Worm (Caenorhabditis elegans): ENCODE data around the gene F53E2.2.

The F53E2.2 gene

DNA sequence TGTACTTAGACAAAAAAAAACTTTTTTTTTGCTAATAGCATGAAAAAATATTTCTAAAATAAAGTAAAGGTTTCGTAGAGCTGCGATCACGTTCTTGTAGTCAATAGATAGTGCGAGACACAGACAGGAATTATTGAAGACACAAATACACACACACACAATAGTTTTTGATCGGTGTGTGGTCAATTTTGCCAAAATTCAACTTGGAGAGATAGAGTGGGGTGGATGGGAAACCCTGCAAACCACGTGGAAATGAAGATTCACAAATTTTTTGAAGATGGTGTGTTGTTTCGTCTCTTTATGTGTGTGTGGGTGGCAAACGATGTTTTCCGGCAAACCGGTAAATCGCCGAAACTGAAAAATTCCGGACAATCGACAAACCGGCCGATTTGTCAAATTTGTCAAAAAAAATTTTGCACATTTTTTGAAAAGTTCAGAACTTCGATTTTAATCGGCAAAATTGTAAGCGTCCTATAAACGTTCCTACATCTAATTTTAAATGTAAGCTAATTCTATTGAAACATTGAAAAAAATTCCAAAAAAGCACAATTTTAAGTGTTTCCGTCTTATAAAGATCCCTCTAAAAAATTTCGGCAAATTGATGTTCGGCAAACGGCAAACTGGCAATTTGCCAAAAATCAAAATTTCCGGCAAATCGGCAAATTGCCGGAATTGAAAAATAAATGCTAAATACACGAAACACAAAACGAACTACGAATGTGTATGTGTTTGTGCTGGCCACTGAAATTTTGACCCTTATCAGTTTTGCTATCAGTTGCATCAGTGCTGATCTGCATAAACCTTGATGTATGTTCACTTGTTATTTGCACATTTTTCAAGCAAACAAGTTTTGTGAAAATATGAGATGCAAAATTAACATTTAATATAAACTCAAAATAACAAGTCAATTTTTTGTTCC is 42.1 kb upstream of the F53E2.2 start:
- no peak for TF ChIP-seq unc-62 (GFP tag; optimal IDR thresholded peaks at IDR 0.05)
- TF ChIP-seq lin-13 (tag; optimal IDR thresholded peaks at IDR 0.05), result no peak

DNA sequence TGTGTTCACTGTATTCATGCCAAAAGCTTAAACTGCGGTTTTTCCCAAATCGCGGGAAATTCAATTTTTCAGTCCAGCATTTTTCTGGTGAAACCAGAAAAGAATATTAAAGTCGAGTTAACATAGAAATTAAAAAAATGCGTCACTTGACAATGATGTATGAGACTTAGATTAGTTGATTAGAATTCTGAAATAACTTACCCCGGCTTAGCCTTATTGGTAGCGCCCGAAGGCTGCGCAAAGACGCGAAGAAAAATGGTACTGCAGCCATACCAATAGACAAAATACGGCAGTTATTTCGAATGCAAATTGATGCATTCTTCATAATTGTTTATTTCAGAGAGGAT is 41.5 kb upstream of the F53E2.2 start:
- TF ChIP-seq mep-1 (tag; optimal IDR thresholded peaks at IDR 0.05) (no peak), cnd-1 (tag; optimal IDR thresholded peaks at IDR 0.05) (no peak), mab-5 (tag; optimal IDR thresholded peaks at IDR 0.05) (no peak), zip-8 (tag; optimal IDR thresholded peaks at IDR 0.05) (no peak), nhr-237 (tag; optimal IDR thresholded peaks at IDR 0.05) (no peak), nhr-28 (tag; optimal IDR thresholded peaks at IDR 0.05) (no peak), elt-3 (tag; optimal IDR thresholded peaks at IDR 0.05) (no peak), unc-39 (tag; optimal IDR thresholded peaks at IDR 0.05) (no peak), ces-1 (GFP tag; optimal IDR thresholded peaks at IDR 0.05) (no peak), ceh-83 (GFP tag; optimal IDR thresholded peaks at IDR 0.05) (no peak), blmp-1 (tag; optimal IDR thresholded peaks at IDR 0.05) (no peak), bed-3 (GFP tag; optimal IDR thresholded peaks at IDR 0.05) (no peak), M03D4.4 (tag; optimal IDR thresholded peaks at IDR 0.05) (no peak), sptf-1 (tag; optimal IDR thresholded peaks at IDR 0.05) (no peak)

DNA sequence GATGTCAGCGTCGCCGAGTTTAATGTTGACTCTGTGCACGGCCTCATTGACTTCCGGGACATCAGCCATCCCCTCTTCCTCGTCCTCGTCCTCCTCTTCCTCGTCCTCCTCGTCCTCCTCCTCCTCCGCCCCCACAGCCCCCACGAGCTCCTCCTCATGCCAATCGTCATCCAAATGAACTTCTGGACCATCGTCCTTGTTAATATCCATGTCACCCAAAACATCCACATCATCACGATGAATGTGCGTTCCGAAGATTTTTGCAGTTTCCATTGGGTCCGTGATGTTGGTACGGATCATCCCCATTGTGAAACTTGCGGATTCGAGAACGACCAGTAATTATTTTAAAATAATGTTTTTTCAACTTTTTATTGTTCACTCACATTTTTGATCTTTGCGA is 40.5 kb upstream of the F53E2.2 start:
- no peak for TF ChIP-seq sptf-1 (tag; optimal IDR thresholded peaks at IDR 0.05)
- TF ChIP-seq nhr-28 (tag; optimal IDR thresholded peaks at IDR 0.05), result no peak
- TF ChIP-seq mab-5 (tag; optimal IDR thresholded peaks at IDR 0.05), result no peak
- TF ChIP-seq unc-39 (tag; optimal IDR thresholded peaks at IDR 0.05), result no peak
- no peak for TF ChIP-seq unc-120 (tag; optimal IDR thresholded peaks at IDR 0.05; ENCODE audit: poor library complexity, severe bottlenecking)
- TF ChIP-seq lin-32 (GFP tag; optimal IDR thresholded peaks at IDR 0.05), result no peak
- no peak for TF ChIP-seq zip-8 (tag; optimal IDR thresholded peaks at IDR 0.05)
- no peak for TF ChIP-seq nhr-76 (tag; optimal IDR thresholded peaks at IDR 0.05)
- TF ChIP-seq unc-62 (GFP tag; optimal IDR thresholded peaks at IDR 0.05), result no peak
- no peak for TF ChIP-seq hlh-1 (tag; optimal IDR thresholded peaks at IDR 0.05)
- no peak for TF ChIP-seq mep-1 (tag; optimal IDR thresholded peaks at IDR 0.05)
- TF ChIP-seq M03D4.4 (tag; optimal IDR thresholded peaks at IDR 0.05), result no peak
- no peak for TF ChIP-seq flh-1 (GFP tag; optimal IDR thresholded peaks at IDR 0.05)
- TF ChIP-seq pha-4 (tag; optimal IDR thresholded peaks at IDR 0.05), result no peak
- no peak for TF ChIP-seq blmp-1 (tag; optimal IDR thresholded peaks at IDR 0.05)
- no peak for TF ChIP-seq elt-1 (tag; optimal IDR thresholded peaks at IDR 0.05; ENCODE audit: borderline replicate concordance, insufficient read depth)
- no peak for TF ChIP-seq nhr-2 (tag; optimal IDR thresholded peaks at IDR 0.05)

DNA sequence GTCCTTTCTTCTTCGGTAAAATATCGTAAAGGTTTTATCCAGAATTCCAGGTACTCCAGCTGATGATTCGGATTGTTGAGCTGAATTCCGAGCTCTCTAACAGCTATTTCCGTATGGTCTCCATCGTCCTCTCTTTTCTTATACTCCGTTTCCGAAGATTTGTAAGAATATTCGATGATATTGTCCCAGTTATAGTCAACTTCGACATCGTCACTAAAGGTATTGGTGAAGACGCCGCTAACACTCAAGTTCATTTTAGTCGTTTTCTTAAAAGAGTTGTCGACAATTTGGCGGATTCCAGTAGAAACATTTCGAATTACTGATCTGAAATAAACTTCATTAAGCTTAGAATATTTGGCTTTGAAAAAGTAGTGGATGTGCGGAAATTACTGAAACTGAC is 39.8 kb upstream of the F53E2.2 start:
- TF ChIP-seq unc-120 (tag; optimal IDR thresholded peaks at IDR 0.05; ENCODE audit: poor library complexity, severe bottlenecking) (no peak), flh-1 (GFP tag; optimal IDR thresholded peaks at IDR 0.05) (no peak), lin-32 (GFP tag; optimal IDR thresholded peaks at IDR 0.05) (no peak), M03D4.4 (tag; optimal IDR thresholded peaks at IDR 0.05) (no peak), pha-4 (tag; optimal IDR thresholded peaks at IDR 0.05) (no peak), tbx-8 (GFP tag; optimal IDR thresholded peaks at IDR 0.05) (no peak), ham-2 (GFP tag; optimal IDR thresholded peaks at IDR 0.05) (no peak), ztf-11 (tag; optimal IDR thresholded peaks at IDR 0.05) (no peak), blmp-1 (tag; optimal IDR thresholded peaks at IDR 0.05) (no peak), nhr-12 (tag; optimal IDR thresholded peaks at IDR 0.05) (no peak), mab-5 (tag; optimal IDR thresholded peaks at IDR 0.05) (no peak), nhr-28 (tag; optimal IDR thresholded peaks at IDR 0.05) (no peak), bed-3 (GFP tag; optimal IDR thresholded peaks at IDR 0.05) (no peak), zip-8 (tag; optimal IDR thresholded peaks at IDR 0.05) (no peak), lin-13 (tag; optimal IDR thresholded peaks at IDR 0.05) (no peak), mls-2 (tag; optimal IDR thresholded peaks at IDR 0.05) (no peak), elt-1 (tag; optimal IDR thresholded peaks at IDR 0.05; ENCODE audit: borderline replicate concordance, insufficient read depth) (no peak), nhr-2 (tag; optimal IDR thresholded peaks at IDR 0.05) (no peak)

DNA sequence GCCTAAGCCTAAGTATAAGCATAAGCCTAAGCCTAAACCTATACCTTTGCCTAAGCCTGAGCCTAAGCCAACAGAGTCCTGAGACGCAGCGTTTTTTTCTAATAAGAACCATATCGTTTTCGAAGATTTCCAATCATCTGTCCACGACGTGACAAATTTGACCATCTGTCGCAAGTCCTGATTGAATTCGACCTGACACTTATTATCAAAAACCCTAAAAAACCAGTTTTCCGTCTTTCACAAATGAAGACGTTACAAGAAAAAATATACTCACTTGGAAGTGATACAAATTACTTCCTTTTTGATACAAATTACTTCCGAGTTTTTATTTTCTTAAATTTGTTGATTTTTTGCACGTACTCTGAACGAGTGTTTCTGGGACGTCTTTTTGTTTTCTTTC is 36.7 kb upstream of the F53E2.2 start:
- TF ChIP-seq tbx-8 (GFP tag; optimal IDR thresholded peaks at IDR 0.05), result no peak
- no peak for TF ChIP-seq mep-1 (tag; optimal IDR thresholded peaks at IDR 0.05)
- no peak for TF ChIP-seq drap-1 (GFP tag; optimal IDR thresholded peaks at IDR 0.05)
- TF ChIP-seq blmp-1 (tag; optimal IDR thresholded peaks at IDR 0.05), result no peak
- no peak for TF ChIP-seq mab-5 (tag; optimal IDR thresholded peaks at IDR 0.05)
- TF ChIP-seq sptf-1 (tag; optimal IDR thresholded peaks at IDR 0.05), result no peak
- TF ChIP-seq ceh-39 (tag; optimal IDR thresholded peaks at IDR 0.05), result no peak
- TF ChIP-seq lin-13 (tag; optimal IDR thresholded peaks at IDR 0.05), result no peak
- TF ChIP-seq unc-39 (tag; optimal IDR thresholded peaks at IDR 0.05), result no peak
- no peak for TF ChIP-seq ceh-43 (GFP tag; optimal IDR thresholded peaks at IDR 0.05)
- no peak for TF ChIP-seq lin-32 (GFP tag; optimal IDR thresholded peaks at IDR 0.05)
- no peak for TF ChIP-seq unc-62 (GFP tag; optimal IDR thresholded peaks at IDR 0.05)
- no peak for TF ChIP-seq hlh-1 (tag; optimal IDR thresholded peaks at IDR 0.05)
- no peak for TF ChIP-seq elt-3 (tag; optimal IDR thresholded peaks at IDR 0.05)

Measured in whole organism, mixed stage, embryonic.